Fruit fly (Drosophila melanogaster) whole organism, embryonic: Measurements from ENCODE around the gene Ass.

Experiments used
- Asciz ChIP-seq: fragments of 200-800 bp; sonication (Bioruptor generic); optimal IDR thresholded peaks from 2 replicates; lab custom pipeline; 2017; ENCODE audit warnings: missing biosample characterization, mild to moderate bottlenecking, missing genetic modification characterization, missing genetic modification reagents
- Bdp1 ChIP-seq: fragments of 200-800 bp; sonication (Bioruptor generic); optimal IDR thresholded peaks from 3 replicates; lab custom pipeline; 2016; ENCODE audit warnings: missing biosample characterization, missing genetic modification characterization
- CG10321 ChIP-seq: fragments of 200-800 bp; sonication (Bioruptor generic); IDR thresholded peaks from 2 replicates; pipeline ENCODE4 v1.3.6; 2022; ENCODE audit warnings: missing biosample characterization, missing genetic modification characterization
- CG13296 ChIP-seq: fragments of 200-800 bp; sonication (Bioruptor generic); optimal IDR thresholded peaks from 3 replicates; lab custom pipeline; 2018; ENCODE audit warnings: missing biosample characterization, mild to moderate bottlenecking, missing genetic modification characterization
- CG14667 ChIP-seq: fragments of 200-800 bp; sonication (Bioruptor generic); IDR thresholded peaks from 2 replicates; pipeline ENCODE4 v1.3.6; 2022; ENCODE audit warnings: missing biosample characterization, missing genetic modification characterization
- CG15073 ChIP-seq: fragments of 200-800 bp; sonication (Bioruptor generic); optimal IDR thresholded peaks from 2 replicates; lab custom pipeline; 2016; ENCODE audit warnings: missing biosample characterization, missing genetic modification characterization
- CG15514 ChIP-seq: fragments of 200-800 bp; sonication (Bioruptor generic); optimal IDR thresholded peaks from 3 replicates; lab custom pipeline; 2017; ENCODE audit warnings: missing biosample characterization, missing genetic modification characterization, mild to moderate bottlenecking, moderate library complexity, missing genetic modification reagents
- CG17186 ChIP-seq: fragments of 200-800 bp; sonication (Bioruptor generic); optimal IDR thresholded peaks from 3 replicates; lab custom pipeline; 2017; ENCODE audit warnings: missing biosample characterization, missing genetic modification reagents, missing genetic modification characterization
- CG4820 ChIP-seq: fragments of 200-800 bp; sonication (Bioruptor generic); optimal IDR thresholded peaks from 3 replicates; lab custom pipeline; 2016; ENCODE audit warnings: missing biosample characterization, missing genetic modification characterization
- CG7556 ChIP-seq: fragments of 200-800 bp; sonication (Bioruptor generic); optimal IDR thresholded peaks from 2 replicates; lab custom pipeline; 2017; ENCODE audit warnings: missing biosample characterization, mild to moderate bottlenecking, missing genetic modification characterization
- CG7786 ChIP-seq: fragments of 200-800 bp; sonication (Bioruptor generic); optimal IDR thresholded peaks from 2 replicates; lab custom pipeline; 2016; ENCODE audit warnings: missing biosample characterization, missing genetic modification characterization
- Chrac-16 ChIP-seq: fragments of 200-800 bp; sonication (Bioruptor generic); optimal IDR thresholded peaks from 3 replicates; lab custom pipeline; 2016; ENCODE audit warnings: missing biosample characterization, missing genetic modification characterization
- Doc3 ChIP-seq: fragments of 200-800 bp; sonication (Bioruptor generic); IDR thresholded peaks from 3 replicates; pipeline ENCODE4 v1.3.6; 2022; ENCODE audit warnings: missing biosample characterization, missing genetic modification characterization; ENCODE audit not compliant: partially characterized antibody
- Gsc ChIP-seq: fragments of 200-800 bp; sonication (Bioruptor generic); IDR thresholded peaks from 2 replicates; pipeline ENCODE4 v1.3.6; 2022; ENCODE audit warnings: missing biosample characterization, missing genetic modification characterization
- Gug ChIP-seq: fragments of 200-800 bp; sonication (Bioruptor generic); IDR thresholded peaks from 4 replicates; pipeline ENCODE4 v1.3.6; 2022; ENCODE audit warnings: missing biosample characterization, missing genetic modification characterization
- Hr3 ChIP-seq: fragments of 200-800 bp; sonication (Bioruptor generic); optimal IDR thresholded peaks from 3 replicates; lab custom pipeline; 2016; ENCODE audit warnings: missing biosample characterization, missing genetic modification characterization
- Lpt ChIP-seq: fragments of >200 bp; optimal IDR thresholded peaks from 2 replicates; lab custom pipeline; 2018; ENCODE audit warnings: missing biosample characterization, missing genetic modification characterization
- NFAT ChIP-seq: fragments of 200-800 bp; sonication (Bioruptor generic); IDR thresholded peaks from 2 replicates; pipeline ENCODE4 v1.3.6; 2022; ENCODE audit warnings: missing biosample characterization, missing genetic modification characterization
- Neu2 ChIP-seq: fragments of 200-800 bp; sonication (Bioruptor generic); optimal IDR thresholded peaks from 3 replicates; lab custom pipeline; 2016; ENCODE audit warnings: missing biosample characterization, missing genetic modification characterization, borderline replicate concordance
- Optix ChIP-seq: fragments of 200-800 bp; sonication (Bioruptor generic); IDR thresholded peaks from 3 replicates; pipeline ENCODE4 v1.3.6; 2022; ENCODE audit warnings: missing biosample characterization, missing genetic modification characterization
- Xbp1 ChIP-seq: fragments of 200-800 bp; sonication (Bioruptor generic); optimal IDR thresholded peaks from 3 replicates; lab custom pipeline; 2016; ENCODE audit warnings: missing biosample characterization, mild to moderate bottlenecking, missing genetic modification characterization
- YL-1 ChIP-seq: fragments of 200-800 bp; sonication (Bioruptor generic); optimal IDR thresholded peaks from 3 replicates; lab custom pipeline; 2017; ENCODE audit warnings: missing biosample characterization, mild to moderate bottlenecking, missing genetic modification characterization
- chn ChIP-seq: fragments of 200-800 bp; sonication (Bioruptor generic); optimal IDR thresholded peaks from 2 replicates; lab custom pipeline; 2016; ENCODE audit warnings: missing biosample characterization, missing genetic modification characterization
- corto ChIP-seq: fragments of 200-800 bp; sonication (Bioruptor generic); optimal IDR thresholded peaks from 2 replicates; lab custom pipeline; 2016; ENCODE audit warnings: missing biosample characterization, mild to moderate bottlenecking, missing genetic modification characterization, moderate library complexity
- danr ChIP-seq: fragments of 200-800 bp; sonication (Bioruptor generic); IDR thresholded peaks from 2 replicates; pipeline ENCODE4 v1.3.6; 2022; ENCODE audit warnings: missing biosample characterization, missing genetic modification characterization
- dmrt11E ChIP-seq: fragments of 200-800 bp; sonication (Bioruptor generic); optimal IDR thresholded peaks from 3 replicates; lab custom pipeline; 2018; ENCODE audit warnings: missing biosample characterization, mild to moderate bottlenecking, missing genetic modification characterization, moderate library complexity
- en ChIP-seq: fragments of 200-800 bp; sonication (Bioruptor generic); optimal IDR thresholded peaks from 2 replicates; lab custom pipeline; 2016; ENCODE audit warnings: missing biosample characterization, missing genetic modification characterization
- ewg ChIP-seq: fragments of 200-800 bp; sonication (Bioruptor generic); optimal IDR thresholded peaks from 3 replicates; lab custom pipeline; 2017; ENCODE audit warnings: mild to moderate bottlenecking, missing biosample characterization, missing genetic modification reagents, missing genetic modification characterization
- fd102C ChIP-seq: fragments of 200-800 bp; sonication (Bioruptor generic); optimal IDR thresholded peaks from 2 replicates; lab custom pipeline; 2018; ENCODE audit warnings: missing biosample characterization, mild to moderate bottlenecking, missing genetic modification characterization, moderate library complexity
- fru ChIP-seq: fragments of >200 bp; optimal IDR thresholded peaks from 2 replicates; lab custom pipeline; 2017
- gce ChIP-seq: fragments of 200-800 bp; sonication (Bioruptor generic); IDR thresholded peaks from 3 replicates; pipeline ENCODE4 v1.3.6; 2022; ENCODE audit warnings: missing biosample characterization, missing genetic modification characterization
- gfzf ChIP-seq: fragments of 200-800 bp; sonication (Bioruptor generic); optimal IDR thresholded peaks from 2 replicates; lab custom pipeline; 2016; ENCODE audit warnings: missing biosample characterization, mild to moderate bottlenecking, missing genetic modification characterization, moderate library complexity
- her ChIP-seq: fragments of 200-800 bp; sonication (Bioruptor generic); optimal IDR thresholded peaks from 2 replicates; lab custom pipeline; 2016; ENCODE audit warnings: missing biosample characterization, missing genetic modification characterization
- lov ChIP-seq, 2 experiments: fragments of 200-800 bp in 1 of 2; fragments of >200 bp in 1 of 2; sonication (Bioruptor generic) in 1 of 2; IDR thresholded peaks in 1 of 2; optimal IDR thresholded peaks in 1 of 2; 2 replicates in 1 of 2; 3 replicates in 1 of 2; pipeline versions ENCODE4 v1.3.6 to Lab custom; 2017 to 2022; ENCODE audit warnings: missing biosample characterization in 1 of 2, missing genetic modification characterization in 1 of 2
- mam ChIP-seq: fragments of 200-800 bp; sonication (Bioruptor generic); optimal IDR thresholded peaks from 3 replicates; lab custom pipeline; 2016; ENCODE audit warnings: missing biosample characterization, missing genetic modification characterization
- mld ChIP-seq: fragments of 200-800 bp; sonication (Bioruptor generic); IDR thresholded peaks from 3 replicates; pipeline ENCODE4 v1.3.6; 2022; ENCODE audit warnings: missing biosample characterization, missing genetic modification characterization; ENCODE audit not compliant: partially characterized antibody
- nerfin-2 ChIP-seq: fragments of 200-800 bp; sonication (Bioruptor generic); IDR thresholded peaks from 2 replicates; pipeline ENCODE4 v1.3.6; 2022; ENCODE audit warnings: missing biosample characterization, missing genetic modification characterization; ENCODE audit not compliant: partially characterized antibody
- onecut ChIP-seq: fragments of 200-800 bp; sonication (Bioruptor generic); IDR thresholded peaks from 2 replicates; pipeline ENCODE4 v1.3.6; 2022; ENCODE audit warnings: missing biosample characterization, missing genetic modification characterization
- phol ChIP-seq: fragments of 200-800 bp; sonication (Bioruptor generic); optimal IDR thresholded peaks from 3 replicates; lab custom pipeline; 2018; ENCODE audit warnings: missing biosample characterization, mild to moderate bottlenecking, missing genetic modification characterization, moderate library complexity
- rib ChIP-seq: fragments of 200-800 bp; sonication (Bioruptor generic); IDR thresholded peaks from 2 replicates; pipeline ENCODE4 v1.3.6; 2022; ENCODE audit warnings: missing biosample characterization, missing genetic modification characterization
- sd ChIP-seq: fragments of 200-800 bp; sonication (Bioruptor generic); optimal IDR thresholded peaks from 3 replicates; lab custom pipeline; 2018; ENCODE audit warnings: missing biosample characterization, mild to moderate bottlenecking, missing genetic modification characterization, moderate library complexity
- sr ChIP-seq: fragments of 200-800 bp; sonication (Bioruptor generic); IDR thresholded peaks from 3 replicates; pipeline ENCODE4 v1.3.6; 2022; ENCODE audit warnings: missing biosample characterization, missing genetic modification characterization
- stc ChIP-seq: fragments of 200-800 bp; sonication (Bioruptor generic); IDR thresholded peaks from 2 replicates; pipeline ENCODE4 v1.3.6; 2022; ENCODE audit warnings: missing biosample characterization, missing genetic modification characterization
- sug ChIP-seq: fragments of 200-800 bp; optimal IDR thresholded peaks from 2 replicates; lab custom pipeline; 2019; ENCODE audit warnings: missing biosample characterization, mild to moderate bottlenecking, missing genetic modification characterization, moderate library complexity
- tin ChIP-seq: fragments of 200-800 bp; sonication (Bioruptor generic); optimal IDR thresholded peaks from 3 replicates; lab custom pipeline; 2016; ENCODE audit warnings: missing biosample characterization, missing genetic modification characterization
- tna ChIP-seq: fragments of 200-800 bp; sonication (Bioruptor generic); IDR thresholded peaks from 2 replicates; pipeline ENCODE4 v1.3.6; 2022; ENCODE audit warnings: missing biosample characterization, missing genetic modification characterization; ENCODE audit not compliant: partially characterized antibody
- ttk ChIP-seq: fragments of 200-800 bp; sonication (Bioruptor generic); IDR thresholded peaks from 2 replicates; pipeline ENCODE4 v2.1.2; 2022; ENCODE audit warnings: missing biosample characterization, missing genetic modification characterization
- wdn ChIP-seq: fragments of 200-800 bp; sonication (Bioruptor generic); IDR thresholded peaks from 2 replicates; pipeline ENCODE4 v1.3.6; 2022; ENCODE audit warnings: missing biosample characterization, missing genetic modification characterization
- wor ChIP-seq: fragments of 200-800 bp; sonication (Bioruptor generic); IDR thresholded peaks from 2 replicates; pipeline ENCODE4 v1.3.6; 2022; ENCODE audit warnings: missing biosample characterization, missing genetic modification characterization

Ass gene

DNA sequence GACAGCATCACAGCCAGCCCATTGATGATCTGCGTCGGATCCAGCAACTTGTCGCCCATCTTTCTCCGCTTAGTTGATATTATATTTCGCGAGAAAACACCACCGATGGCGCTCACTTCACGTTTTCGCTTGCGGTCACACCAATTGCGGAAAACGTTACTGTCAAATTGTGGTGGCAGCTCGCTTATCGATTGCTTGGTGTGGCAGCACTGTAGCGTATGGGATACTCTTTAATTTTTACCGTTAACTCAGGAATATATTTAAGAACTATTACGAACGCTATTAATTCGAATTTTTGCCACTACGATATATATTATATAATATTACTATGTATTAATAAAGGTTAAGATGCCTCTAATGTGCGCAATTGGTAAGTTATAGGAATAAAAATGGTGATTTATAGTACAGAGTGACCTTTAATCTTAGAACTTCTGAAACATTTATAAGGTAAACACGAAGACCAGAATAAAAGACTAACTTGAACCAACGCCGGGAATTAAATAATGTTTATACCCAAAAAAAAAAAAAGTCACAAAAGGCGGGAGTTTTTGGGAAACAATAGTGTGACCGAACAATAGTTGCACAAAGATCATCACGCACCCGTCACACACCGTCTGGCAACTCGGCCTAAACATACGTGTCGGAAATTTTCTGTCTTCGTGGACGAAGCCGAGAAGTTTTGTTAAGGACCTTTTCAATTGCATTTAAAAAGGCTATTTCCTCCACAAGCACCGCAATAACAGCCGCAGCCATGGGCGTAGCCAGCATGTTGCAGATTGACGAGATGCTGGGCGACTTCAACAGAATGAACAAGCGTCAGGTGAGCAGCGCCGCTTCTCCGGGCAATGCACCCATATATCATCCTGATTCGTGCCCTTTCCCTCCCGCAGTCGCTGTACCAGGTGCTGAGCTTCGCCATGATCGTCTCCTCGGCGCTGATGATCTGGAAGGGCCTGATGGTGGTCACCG, 13.3 kb upstream of the Ass start, which contains the start of the genes CG1307 and twr (continued):
- TF ChIP-seq wdn (GFP tag; lab: Robert Waterston, UW) = 0 out of 2 replicates have a peak, but pooled peaks have one; percentile 6
- TF ChIP-seq Bdp1 (GFP tag; lab: Kevin White, UChicago) = no peak
- TF ChIP-seq lov (optimal IDR thresholded peaks at IDR 0.05; lab: Kevin White, UChicago) = no peak
- TF ChIP-seq lov (GFP tag; IDR thresholded peaks at IDR 0.05; lab: Robert Waterston, UW) = no peak
- no peak for TF ChIP-seq CG7556 (GFP tag; lab: Kevin White, UChicago)
- no peak for TF ChIP-seq corto (GFP tag; lab: Kevin White, UChicago)
- no peak for TF ChIP-seq Gug (GFP tag; lab: Robert Waterston, UW)
- peak; percentile 24 for TF ChIP-seq Chrac-16
- TF ChIP-seq CG10321 (GFP tag; lab: Robert Waterston, UW) = 0 out of 2 replicates have a peak, but pooled peaks have one; percentile 11
- TF ChIP-seq sug (tag; lab: Kevin White, UChicago) = no peak
- TF ChIP-seq rib (GFP tag; lab: Robert Waterston, UW) = no peak; the same call in 1 of the 2 replicates
- TF ChIP-seq danr = no peak
- TF ChIP-seq sr (GFP tag; lab: Robert Waterston, UW) = no peak
- peak; percentile 74 for TF ChIP-seq onecut
- TF ChIP-seq CG15073 = no peak
- peak; percentile 6; the same call in 1 of the 2 replicates for TF ChIP-seq CG14667
- no peak for TF ChIP-seq fd102C
- peak; percentile 48 for TF ChIP-seq NFAT
- peak; percentile 31 for TF ChIP-seq Hr3 (GFP tag; lab: Kevin White, UChicago)
- peak; percentile 39 for TF ChIP-seq YL-1
- TF ChIP-seq dmrt11E (tag; lab: Kevin White, UChicago) = peak; percentile 46
- TF ChIP-seq Optix = no peak
- no peak for TF ChIP-seq mam (GFP tag; lab: Kevin White, UChicago)
- TF ChIP-seq mld (GFP tag; lab: Robert Waterston, UW) = no peak
- no peak for TF ChIP-seq fru (lab: Kevin White, UChicago)
- no peak for TF ChIP-seq tin
- TF ChIP-seq gfzf = peak; percentile 76
- 0 out of 2 replicates have a peak, but pooled peaks have one; percentile 38 for TF ChIP-seq ttk (GFP tag; lab: Robert Waterston, UW)
- no peak; the same call in 1 of the 2 replicates for TF ChIP-seq stc (GFP tag; lab: Robert Waterston, UW)
- TF ChIP-seq Asciz (GFP tag; lab: Kevin White, UChicago) = no peak
- TF ChIP-seq Lpt (GFP tag; lab: Kevin White, UChicago) = no peak
- TF ChIP-seq tna (GFP tag; lab: Robert Waterston, UW) = no peak
- peak; percentile 9 for TF ChIP-seq CG13296 (GFP tag; lab: Kevin White, UChicago)
- TF ChIP-seq gce = no peak
- TF ChIP-seq ewg (GFP tag; lab: Kevin White, UChicago) = no peak
- TF ChIP-seq Neu2 = no peak
- TF ChIP-seq CG17186 (GFP tag; lab: Kevin White, UChicago) = peak; percentile 33
- TF ChIP-seq wor (GFP tag; lab: Robert Waterston, UW) = no peak
- TF ChIP-seq Doc3 (GFP tag; lab: Robert Waterston, UW) = no peak
- TF ChIP-seq CG15514 (GFP tag; lab: Kevin White, UChicago) = peak; percentile 65
- TF ChIP-seq en (GFP tag; lab: Kevin White, UChicago) = no peak
- TF ChIP-seq Xbp1 (GFP tag; lab: Kevin White, UChicago) = peak; percentile 55
- no peak for TF ChIP-seq sd (tag; lab: Kevin White, UChicago)
- TF ChIP-seq chn (GFP tag; lab: Kevin White, UChicago) = no peak
- peak; percentile 68 for TF ChIP-seq phol
- TF ChIP-seq CG7786 (GFP tag; lab: Kevin White, UChicago) = no peak
- TF ChIP-seq CG4820 (GFP tag; lab: Kevin White, UChicago) = no peak
- no peak for TF ChIP-seq nerfin-2 (GFP tag; lab: Robert Waterston, UW)
- no peak for TF ChIP-seq her
- TF ChIP-seq Gsc (GFP tag; lab: Robert Waterston, UW) = no peak
